Worm (Caenorhabditis elegans) whole organism, mixed stage, embryonic: ENCODE results near the gene sra-26.

ENCODE experiments used
- ceh-83 ChIP-seq: fragments of 200-800 bp; sonication (Bioruptor generic); optimal IDR thresholded peaks from 2 replicates; lab custom pipeline; 2018; ENCODE audit warnings: mild to moderate bottlenecking, missing genetic modification characterization, missing compliant biosample characterization
- elt-1 ChIP-seq: sonication (generic microtip); optimal IDR thresholded peaks from 2 replicates; lab custom pipeline; 2017; ENCODE audit warnings: missing genetic modification characterization, mild to moderate bottlenecking, missing compliant biosample characterization, antibody characterized with exemption, moderate library complexity, borderline replicate concordance; ENCODE audit not compliant: insufficient read depth
- pha-4 ChIP-seq: fragments of 150-350 bp; optimal IDR thresholded peaks from 2 replicates; lab custom pipeline; 2018; ENCODE audit warnings: missing biosample characterization, missing genetic modification reagents, missing genetic modification characterization
- snpc-4 ChIP-seq: fragments of 150-350 bp; optimal IDR thresholded peaks from 2 replicates; lab custom pipeline; 2014; ENCODE audit warnings: missing biosample characterization, missing genetic modification characterization

- peak; percentile 42 for TF ChIP-seq pha-4 (tag; lab: Kevin White, UChicago)
- TF ChIP-seq snpc-4 (tag; lab: Kevin White, UChicago), result no peak
- TF ChIP-seq elt-1 (tag; lab: Kevin White, UChicago), result no peak
- TF ChIP-seq ceh-83 (GFP tag; lab: Kevin White, UChicago), result no peak
These were observed 50.6 kb downstream of the sra-26 start, which contains the start of gene vps-33.2 for ce11 chrII:6600973-6601372.
